Worm (Caenorhabditis elegans) whole organism, young adult: Measurements from ENCODE around the gene flp-11.

ENCODE experiments used
- B0035.1 ChIP-seq: sonication (generic microtip); optimal IDR thresholded peaks from 2 replicates; lab custom pipeline; 2016; ENCODE audit warnings: missing genetic modification characterization, mild to moderate bottlenecking, missing compliant biosample characterization, missing genotype, missing genetic modification reagents
- B0336.3 ChIP-seq: fragments of 200-800 bp; sonication (Bioruptor generic); IDR thresholded peaks from 2 replicates; pipeline ENCODE4 v1.3.6; 2022; ENCODE audit warnings: missing genetic modification characterization, missing compliant biosample characterization
- C06A6.2 ChIP-seq: fragments of 200-800 bp; sonication (Bioruptor generic); conservative IDR thresholded peaks from 2 replicates; pipeline ENCODE4 v1.3.6; 2022; ENCODE audit warnings: missing genetic modification characterization, missing compliant biosample characterization
- C17E4.6 ChIP-seq: fragments of 200-800 bp; sonication (Bioruptor generic); IDR thresholded peaks from 2 replicates; pipeline ENCODE4 v1.3.6; 2022; ENCODE audit warnings: missing genetic modification reagents, missing genetic modification characterization, missing compliant biosample characterization
- F10E7.11 ChIP-seq: sonication (generic microtip); optimal IDR thresholded peaks from 2 replicates; lab custom pipeline; 2017; ENCODE audit warnings: mild to moderate bottlenecking, missing genetic modification characterization, moderate library complexity, missing compliant biosample characterization
- F37B4.10 ChIP-seq: fragments of 200-800 bp; sonication (Bioruptor generic); IDR thresholded peaks from 2 replicates; pipeline ENCODE4 v1.3.6; 2022; ENCODE audit warnings: missing genetic modification characterization, missing compliant biosample characterization
- F55B11.4 ChIP-seq: sonication (generic microtip); optimal IDR thresholded peaks from 2 replicates; lab custom pipeline; 2016; ENCODE audit warnings: missing compliant biosample characterization, missing genetic modification characterization, borderline replicate concordance; ENCODE audit not compliant: insufficient read depth
- F57C9.4 ChIP-seq: sonication (generic microtip); optimal IDR thresholded peaks from 2 replicates; lab custom pipeline; 2017; ENCODE audit warnings: mild to moderate bottlenecking, missing genetic modification characterization, missing compliant biosample characterization
- Y95B8A.8 ChIP-seq: fragments of 200-800 bp; sonication (Bioruptor generic); IDR thresholded peaks from 2 replicates; pipeline ENCODE4 v1.3.6; 2022; ENCODE audit warnings: missing genetic modification reagents, missing genetic modification characterization, missing compliant biosample characterization
- attf-3 ChIP-seq: fragments of 200-800 bp; sonication (Bioruptor generic); conservative IDR thresholded peaks from 2 replicates; pipeline ENCODE4 v1.3.6; 2022; ENCODE audit warnings: missing genetic modification reagents, missing genetic modification characterization, missing compliant biosample characterization
- attf-5 ChIP-seq: fragments of 200-800 bp; sonication (Bioruptor generic); optimal IDR thresholded peaks from 2 replicates; lab custom pipeline; 2018; ENCODE audit warnings: mild to moderate bottlenecking, missing genetic modification characterization, missing compliant biosample characterization
- cebp-2 ChIP-seq: fragments of 200-800 bp; sonication (Bioruptor generic); IDR thresholded peaks from 2 replicates; pipeline ENCODE4 v1.3.6; 2022; ENCODE audit warnings: missing genetic modification characterization, missing compliant biosample characterization
- ceh-27 ChIP-seq: fragments of 200-800 bp; sonication (Bioruptor generic); optimal IDR thresholded peaks from 2 replicates; lab custom pipeline; 2018; ENCODE audit warnings: mild to moderate bottlenecking, missing genetic modification characterization, moderate library complexity, missing compliant biosample characterization
- ceh-40 ChIP-seq: fragments of 200-800 bp; sonication (Bioruptor generic); IDR thresholded peaks from 2 replicates; pipeline ENCODE4 v1.3.6; 2022; ENCODE audit warnings: missing genetic modification characterization, missing compliant biosample characterization
- ceh-79 ChIP-seq: sonication (generic microtip); optimal IDR thresholded peaks from 2 replicates; lab custom pipeline; 2017; ENCODE audit warnings: mild to moderate bottlenecking, missing genetic modification characterization, missing compliant biosample characterization
- chd-7 ChIP-seq: sonication (generic microtip); optimal IDR thresholded peaks from 2 replicates; lab custom pipeline; 2016; ENCODE audit warnings: mild to moderate bottlenecking, missing genetic modification characterization, moderate library complexity, missing compliant biosample characterization
- die-1 ChIP-seq: sonication (generic microtip); optimal IDR thresholded peaks from 2 replicates; lab custom pipeline; 2016; ENCODE audit warnings: missing genotype, mild to moderate bottlenecking, missing genetic modification characterization, missing compliant biosample characterization
- dox-1 ChIP-seq: fragments of 200-800 bp; sonication (Bioruptor generic); IDR thresholded peaks from 2 replicates; pipeline ENCODE4 v1.3.6; 2022; ENCODE audit warnings: missing genetic modification reagents, missing genetic modification characterization, missing compliant biosample characterization
- egrh-3 ChIP-seq: fragments of 200-800 bp; sonication (Bioruptor generic); IDR thresholded peaks from 2 replicates; pipeline ENCODE4 v1.3.6; 2022; ENCODE audit warnings: missing genetic modification reagents, missing genetic modification characterization, missing compliant biosample characterization
- gei-17 ChIP-seq: fragments of 200-800 bp; sonication (Bioruptor generic); optimal IDR thresholded peaks from 2 replicates; lab custom pipeline; 2018; ENCODE audit warnings: mild to moderate bottlenecking, missing genetic modification characterization, missing compliant biosample characterization
- lag-1 ChIP-seq: fragments of 200-800 bp; sonication (Bioruptor generic); IDR thresholded peaks from 2 replicates; pipeline ENCODE4 v1.3.6; 2022; ENCODE audit warnings: missing genetic modification reagents, missing genetic modification characterization, missing compliant biosample characterization
- let-607 ChIP-seq, 2 experiments: fragments of 200-800 bp in 1 of 2; sonication (Bioruptor generic) in 1 of 2; sonication (generic microtip) in 1 of 2; optimal IDR thresholded peaks; 2 replicates each; lab custom pipeline; 2016 to 2018; ENCODE audit warnings: mild to moderate bottlenecking in 2 of 2, missing compliant biosample characterization in 2 of 2, missing genetic modification characterization in 2 of 2, moderate library complexity in 2 of 2, missing genotype in 1 of 2
- lin-54 ChIP-seq: fragments of 200-800 bp; sonication (Bioruptor generic); optimal IDR thresholded peaks from 2 replicates; lab custom pipeline; 2018; ENCODE audit warnings: mild to moderate bottlenecking, missing genetic modification characterization, missing compliant biosample characterization
- lir-1 ChIP-seq: fragments of 200-800 bp; sonication (Bioruptor generic); conservative IDR thresholded peaks from 2 replicates; pipeline ENCODE4 v1.3.6; 2022; ENCODE audit warnings: missing genetic modification reagents, missing genetic modification characterization, missing compliant biosample characterization
- madf-10 ChIP-seq: sonication (generic microtip); optimal IDR thresholded peaks from 2 replicates; lab custom pipeline; 2016; ENCODE audit warnings: mild to moderate bottlenecking, missing genetic modification characterization, missing compliant biosample characterization
- madf-6 ChIP-seq: fragments of 200-800 bp; sonication (Bioruptor generic); IDR thresholded peaks from 2 replicates; pipeline ENCODE4 v1.3.6; 2022; ENCODE audit warnings: missing genetic modification reagents, missing genetic modification characterization, missing compliant biosample characterization
- mel-28 ChIP-seq: sonication (generic microtip); optimal IDR thresholded peaks from 2 replicates; lab custom pipeline; 2016; ENCODE audit warnings: borderline replicate concordance, mild to moderate bottlenecking, missing genetic modification characterization, missing compliant biosample characterization
- mes-4 ChIP-seq: sonication (generic microtip); optimal IDR thresholded peaks from 2 replicates; lab custom pipeline; 2016; ENCODE audit warnings: missing genotype, missing genetic modification characterization, missing compliant biosample characterization
- mxl-1 ChIP-seq: sonication (generic microtip); optimal IDR thresholded peaks from 2 replicates; lab custom pipeline; 2016; ENCODE audit warnings: missing genetic modification characterization, missing compliant biosample characterization
- nfya-1 ChIP-seq: sonication (generic microtip); optimal IDR thresholded peaks from 2 replicates; lab custom pipeline; 2017; ENCODE audit warnings: antibody characterized with exemption, missing compliant biosample characterization, missing genetic modification characterization, borderline replicate concordance; ENCODE audit not compliant: insufficient read depth
- rcor-1 ChIP-seq: fragments of 200-800 bp; sonication (Bioruptor generic); IDR thresholded peaks from 2 replicates; pipeline ENCODE4 v1.3.6; 2022; ENCODE audit warnings: missing genetic modification reagents, missing genetic modification characterization, missing compliant biosample characterization
- rec-8 ChIP-seq, 2 experiments: sonication (generic microtip); optimal IDR thresholded peaks; 2 replicates each; lab custom pipeline; 2016; ENCODE audit warnings: mild to moderate bottlenecking in 2 of 2, missing genetic modification characterization in 2 of 2, missing genetic modification reagents in 2 of 2, missing genotype in 2 of 2, missing biosample characterization in 1 of 2, missing compliant biosample characterization in 1 of 2, moderate library complexity in 1 of 2
- sea-2 ChIP-seq: fragments of 200-800 bp; sonication (Bioruptor generic); IDR thresholded peaks from 2 replicates; pipeline ENCODE4 v1.3.6; 2022; ENCODE audit warnings: missing genetic modification characterization, missing compliant biosample characterization
- snpc-3.4 ChIP-seq: sonication (generic microtip); optimal IDR thresholded peaks from 2 replicates; lab custom pipeline; 2017; ENCODE audit warnings: missing genetic modification characterization, mild to moderate bottlenecking, missing compliant biosample characterization, antibody characterized with exemption, moderate library complexity, missing genotype, missing genetic modification reagents
- tbp1 ChIP-seq: fragments of 200-800 bp; sonication (Bioruptor generic); optimal IDR thresholded peaks from 2 replicates; lab custom pipeline; 2018; ENCODE audit warnings: mild to moderate bottlenecking, missing genetic modification characterization, missing compliant biosample characterization
- tbx-9 ChIP-seq: sonication (generic microtip); optimal IDR thresholded peaks from 2 replicates; lab custom pipeline; 2016; ENCODE audit warnings: borderline replicate concordance, missing genetic modification characterization, inconsistent platforms, missing compliant biosample characterization
- unc-130 ChIP-seq: sonication (generic microtip); optimal IDR thresholded peaks from 2 replicates; lab custom pipeline; 2016; ENCODE audit warnings: missing genetic modification reagents, missing genetic modification characterization, missing compliant biosample characterization
- ztf-22 ChIP-seq: fragments of 200-800 bp; sonication (Bioruptor generic); optimal IDR thresholded peaks from 2 replicates; lab custom pipeline; 2018; ENCODE audit warnings: mild to moderate bottlenecking, missing genetic modification characterization, moderate library complexity, missing compliant biosample characterization
- ztf-28 ChIP-seq: fragments of 200-800 bp; sonication (Bioruptor generic); IDR thresholded peaks from 2 replicates; pipeline ENCODE4 v1.3.6; 2022; ENCODE audit warnings: missing genetic modification reagents, missing genetic modification characterization, missing compliant biosample characterization
- ztf-3 ChIP-seq: fragments of 200-800 bp; sonication (Bioruptor generic); optimal IDR thresholded peaks from 2 replicates; lab custom pipeline; 2018; ENCODE audit warnings: mild to moderate bottlenecking, missing genetic modification characterization, missing compliant biosample characterization

Gene flp-11

ce11 chrX:4711698-4712329 is 33.9 kb upstream of the flp-11 start, which contains the start of the genes dnj-14 and glit-1 (continued):
- no peak for TF ChIP-seq lag-1 (GFP tag; lab: Robert Waterston, UW)
- no peak for TF ChIP-seq madf-6 (GFP tag; lab: Robert Waterston, UW)
- TF ChIP-seq attf-3, result 0 out of 2 replicates have a peak, but pooled peaks have one; percentile 11
- peak; percentile 91 for TF ChIP-seq dox-1
- TF ChIP-seq rec-8 (tag; optimal IDR thresholded peaks at IDR 0.05; lab: Kevin White, UChicago), result no peak
- TF ChIP-seq mes-4 (tag; lab: Kevin White, UChicago), result no peak
- TF ChIP-seq nfya-1 (tag; lab: Kevin White, UChicago), result no peak
- TF ChIP-seq F37B4.10 (GFP tag; lab: Robert Waterston, UW), result no peak
- TF ChIP-seq ztf-28 (GFP tag; lab: Robert Waterston, UW), result no peak
- TF ChIP-seq attf-5 (GFP tag; lab: Kevin White, UChicago), result peak; percentile 94
- peak; percentile 74 to 80 for TF ChIP-seq let-607 (tag; optimal IDR thresholded peaks at IDR 0.05; lab: Kevin White, UChicago)
- peak; percentile 91 for TF ChIP-seq ceh-27 (GFP tag; lab: Kevin White, UChicago)
- no peak for TF ChIP-seq sea-2
- TF ChIP-seq cebp-2 (GFP tag; lab: Robert Waterston, UW), result no peak
- no peak for TF ChIP-seq C17E4.6 (GFP tag; lab: Robert Waterston, UW)
- no peak for TF ChIP-seq snpc-3.4 (tag; lab: Kevin White, UChicago)
- no peak for TF ChIP-seq die-1 (tag; lab: Kevin White, UChicago)
- TF ChIP-seq Y95B8A.8 (GFP tag; lab: Robert Waterston, UW), result 0 out of 2 replicates have a peak, but pooled peaks have one; percentile 35
- peak; percentile 19 for TF ChIP-seq ztf-22 (GFP tag; lab: Kevin White, UChicago)
- peak; percentile 84 for TF ChIP-seq madf-10
- no peak for TF ChIP-seq chd-7
- TF ChIP-seq F57C9.4 (tag; lab: Kevin White, UChicago), result no peak
- TF ChIP-seq C06A6.2 (GFP tag; lab: Robert Waterston, UW), result no peak
- TF ChIP-seq lir-1 (GFP tag; lab: Robert Waterston, UW), result peak; percentile 36; the same call in 1 of the 2 replicates
- no peak for TF ChIP-seq mel-28 (tag; lab: Kevin White, UChicago)
- TF ChIP-seq F10E7.11 (tag; lab: Kevin White, UChicago), result no peak
- TF ChIP-seq tbp1 (GFP tag; lab: Kevin White, UChicago), result peak; percentile 63
- TF ChIP-seq rcor-1 (GFP tag; lab: Robert Waterston, UW), result peak; percentile 50
- no peak for TF ChIP-seq unc-130
- TF ChIP-seq ceh-79 (tag; lab: Kevin White, UChicago), result no peak
- peak; percentile 46; the same call in 1 of the 2 replicates for TF ChIP-seq egrh-3 (GFP tag; lab: Robert Waterston, UW)
- no peak for TF ChIP-seq ceh-40
- TF ChIP-seq B0336.3 (GFP tag; lab: Robert Waterston, UW), result peak; percentile 77
- TF ChIP-seq tbx-9 (tag; lab: Kevin White, UChicago), result no peak
- TF ChIP-seq B0035.1, result no peak
- TF ChIP-seq F55B11.4 (tag; lab: Kevin White, UChicago), result no peak
- TF ChIP-seq gei-17 (GFP tag; lab: Kevin White, UChicago), result peak; percentile 46
- TF ChIP-seq lin-54 (GFP tag; lab: Kevin White, UChicago), result peak; percentile 34
- TF ChIP-seq mxl-1 (tag; lab: Kevin White, UChicago), result no peak
- no peak for TF ChIP-seq ztf-3
